Fruit fly (Drosophila melanogaster) whole organism, embryonic: ENCODE results near the gene Caper.

Experiments
- BEAF-32 ChIP-seq: fragments of 200-800 bp; sonication (Bioruptor generic); optimal IDR thresholded peaks from 3 replicates; lab custom pipeline; 2017; ENCODE audit warnings: missing biosample characterization, missing genetic modification characterization, mild to moderate bottlenecking, moderate library complexity, missing genetic modification reagents
- CG10366 ChIP-seq: fragments of 200-800 bp; sonication (Bioruptor generic); IDR thresholded peaks from 2 replicates; pipeline ENCODE4 v1.3.6; 2022; ENCODE audit warnings: missing biosample characterization, missing genetic modification characterization
- CG11085 ChIP-seq: fragments of 200-800 bp; sonication (Bioruptor generic); IDR thresholded peaks from 2 replicates; pipeline ENCODE4 v1.3.6; 2022; ENCODE audit warnings: missing biosample characterization, missing genetic modification characterization
- CG14014 ChIP-seq: fragments of 200-800 bp; sonication (Bioruptor generic); IDR thresholded peaks from 2 replicates; pipeline ENCODE4 v1.3.6; 2022; ENCODE audit warnings: missing biosample characterization, missing genetic modification characterization
- CG16815 ChIP-seq: fragments of 200-800 bp; sonication (Bioruptor generic); optimal IDR thresholded peaks from 3 replicates; lab custom pipeline; 2017; ENCODE audit warnings: missing biosample characterization, mild to moderate bottlenecking, missing genetic modification characterization
- CG17186 ChIP-seq: fragments of 200-800 bp; sonication (Bioruptor generic); optimal IDR thresholded peaks from 3 replicates; lab custom pipeline; 2017; ENCODE audit warnings: missing biosample characterization, missing genetic modification reagents, missing genetic modification characterization
- CG17328 ChIP-seq: fragments of 200-800 bp; sonication (Bioruptor generic); IDR thresholded peaks from 2 replicates; pipeline ENCODE4 v1.3.6; 2022; ENCODE audit warnings: missing biosample characterization, missing genetic modification characterization
- CG17385 ChIP-seq: fragments of 200-800 bp; sonication (Bioruptor generic); optimal IDR thresholded peaks from 3 replicates; lab custom pipeline; 2018; ENCODE audit warnings: missing biosample characterization, mild to moderate bottlenecking, missing genetic modification characterization
- CG17612 ChIP-seq: fragments of 200-800 bp; sonication (Bioruptor generic); IDR thresholded peaks from 2 replicates; pipeline ENCODE4 v1.3.6; 2022; ENCODE audit warnings: missing biosample characterization, missing genetic modification characterization
- CG2678 ChIP-seq: fragments of 200-800 bp; sonication (Bioruptor generic); optimal IDR thresholded peaks from 3 replicates; lab custom pipeline; 2019; ENCODE audit warnings: missing biosample characterization, mild to moderate bottlenecking, missing genetic modification characterization, moderate library complexity
- CG31441 ChIP-seq: fragments of 200-800 bp; sonication (Bioruptor generic); IDR thresholded peaks from 2 replicates; pipeline ENCODE4 v1.3.6; 2022; ENCODE audit warnings: missing biosample characterization, missing genetic modification characterization
- CG32772 ChIP-seq: fragments of 200-800 bp; sonication (Bioruptor generic); IDR thresholded peaks from 2 replicates; pipeline ENCODE4 v1.3.6; 2022; ENCODE audit warnings: missing biosample characterization, missing genetic modification characterization
- CG3847 ChIP-seq: fragments of 200-800 bp; sonication (Bioruptor generic); IDR thresholded peaks from 2 replicates; pipeline ENCODE4 v1.3.6; 2022; ENCODE audit warnings: missing biosample characterization, missing genetic modification characterization
- CG42726 ChIP-seq: fragments of 200-800 bp; sonication (Bioruptor generic); IDR thresholded peaks from 2 replicates; pipeline ENCODE4 v1.3.6; 2022; ENCODE audit warnings: missing biosample characterization, missing genetic modification characterization; ENCODE audit not compliant: partially characterized antibody
- CG4854 ChIP-seq: fragments of 200-800 bp; sonication (Bioruptor generic); optimal IDR thresholded peaks from 2 replicates; lab custom pipeline; 2016; ENCODE audit warnings: missing biosample characterization, missing genetic modification characterization, inconsistent platforms
- CG6813 ChIP-seq: fragments of 200-800 bp; sonication (Bioruptor generic); optimal IDR thresholded peaks from 2 replicates; lab custom pipeline; 2017; ENCODE audit warnings: missing biosample characterization, missing genetic modification characterization, mild to moderate bottlenecking, moderate library complexity, missing genetic modification reagents
- CG7372 ChIP-seq: fragments of 200-800 bp; sonication (Bioruptor generic); IDR thresholded peaks from 2 replicates; pipeline ENCODE4 v1.3.6; 2022; ENCODE audit warnings: missing biosample characterization, missing genetic modification characterization
- CG7786 ChIP-seq: fragments of 200-800 bp; sonication (Bioruptor generic); optimal IDR thresholded peaks from 2 replicates; lab custom pipeline; 2016; ENCODE audit warnings: missing biosample characterization, missing genetic modification characterization
- CG8089 ChIP-seq: fragments of 200-800 bp; sonication (Bioruptor generic); optimal IDR thresholded peaks from 3 replicates; lab custom pipeline; 2016; ENCODE audit warnings: missing biosample characterization, missing genetic modification characterization
- E2f2 ChIP-seq: fragments of 200-800 bp; sonication (Bioruptor generic); IDR thresholded peaks from 2 replicates; pipeline ENCODE4 v1.3.6; 2022; ENCODE audit warnings: missing biosample characterization, missing genetic modification characterization
- Ets97D ChIP-seq: fragments of 200-800 bp; sonication (Bioruptor generic); optimal IDR thresholded peaks from 3 replicates; lab custom pipeline; 2016; ENCODE audit warnings: missing biosample characterization, missing genetic modification characterization
- Hr3 ChIP-seq: fragments of 200-800 bp; sonication (Bioruptor generic); optimal IDR thresholded peaks from 3 replicates; lab custom pipeline; 2016; ENCODE audit warnings: missing biosample characterization, missing genetic modification characterization
- Meics ChIP-seq: fragments of 200-800 bp; sonication (Bioruptor generic); optimal IDR thresholded peaks from 2 replicates; lab custom pipeline; 2017; ENCODE audit warnings: missing biosample characterization, mild to moderate bottlenecking, missing genetic modification characterization
- Myb ChIP-seq: fragments of 200-800 bp; sonication (Bioruptor generic); optimal IDR thresholded peaks from 2 replicates; lab custom pipeline; 2016; ENCODE audit warnings: missing biosample characterization, missing genetic modification characterization
- NC2α ChIP-seq: fragments of 200-800 bp; sonication (Bioruptor generic); optimal IDR thresholded peaks from 2 replicates; lab custom pipeline; 2016; ENCODE audit warnings: missing biosample characterization, missing genetic modification characterization
- Scr ChIP-seq: fragments of 200-800 bp; sonication (Bioruptor generic); IDR thresholded peaks from 2 replicates; pipeline ENCODE4 v1.3.6; 2022; ENCODE audit warnings: missing biosample characterization, missing genetic modification characterization; ENCODE audit not compliant: partially characterized antibody
- Trl ChIP-seq, 3 experiments: fragments of >200 bp in 2 of 3; fragments of 200-800 bp in 1 of 3; sonication (Bioruptor generic) in 1 of 3; optimal IDR thresholded peaks; 2 replicates in 1 of 3; 3 replicates in 2 of 3; lab custom pipeline; 2016 to 2017; ENCODE audit warnings: missing biosample characterization in 1 of 3, missing genetic modification characterization in 1 of 3
- abd-A ChIP-seq: fragments of 200-800 bp; sonication (Bioruptor generic); optimal IDR thresholded peaks from 3 replicates; lab custom pipeline; 2019; ENCODE audit warnings: missing biosample characterization, mild to moderate bottlenecking, missing genetic modification characterization, moderate library complexity
- al ChIP-seq: fragments of 200-800 bp; sonication (Bioruptor generic); IDR thresholded peaks from 2 replicates; pipeline ENCODE4 v1.3.6; 2022; ENCODE audit warnings: missing biosample characterization, missing genetic modification characterization
- ara ChIP-seq: fragments of 200-800 bp; sonication (Bioruptor generic); IDR thresholded peaks from 2 replicates; pipeline ENCODE4 v1.3.6; 2022; ENCODE audit warnings: missing biosample characterization, missing genetic modification characterization
- ash1 ChIP-seq: fragments of 200-800 bp; sonication (Bioruptor generic); optimal IDR thresholded peaks from 2 replicates; lab custom pipeline; 2018; ENCODE audit warnings: missing biosample characterization, mild to moderate bottlenecking, missing genetic modification characterization
- bbx ChIP-seq: fragments of 200-800 bp; sonication (Bioruptor generic); IDR thresholded peaks from 2 replicates; pipeline ENCODE4 v1.3.6; 2022; ENCODE audit warnings: missing biosample characterization, missing genetic modification characterization; ENCODE audit not compliant: partially characterized antibody
- bigmax ChIP-seq: fragments of 200-800 bp; sonication (Bioruptor generic); optimal IDR thresholded peaks from 2 replicates; lab custom pipeline; 2018; ENCODE audit warnings: missing biosample characterization, mild to moderate bottlenecking, missing genetic modification characterization
- cg ChIP-seq: fragments of 200-800 bp; sonication (Bioruptor generic); optimal IDR thresholded peaks from 3 replicates; lab custom pipeline; 2019; ENCODE audit warnings: missing biosample characterization, mild to moderate bottlenecking, missing genetic modification characterization, moderate library complexity
- fd96Cb ChIP-seq: fragments of 200-800 bp; sonication (Bioruptor generic); optimal IDR thresholded peaks from 2 replicates; lab custom pipeline; 2018; ENCODE audit warnings: missing biosample characterization, mild to moderate bottlenecking, missing genetic modification characterization, moderate library complexity
- hth ChIP-seq: fragments of >200 bp; optimal IDR thresholded peaks from 2 replicates; lab custom pipeline; 2017; ENCODE audit warnings: inconsistent platforms
- knrl ChIP-seq: fragments of 200-800 bp; sonication (Bioruptor generic); IDR thresholded peaks from 3 replicates; pipeline ENCODE4 v1.3.6; 2022; ENCODE audit warnings: missing biosample characterization, missing genetic modification characterization; ENCODE audit not compliant: partially characterized antibody
- onecut ChIP-seq: fragments of 200-800 bp; sonication (Bioruptor generic); IDR thresholded peaks from 2 replicates; pipeline ENCODE4 v1.3.6; 2022; ENCODE audit warnings: missing biosample characterization, missing genetic modification characterization
- pros ChIP-seq: fragments of 200-800 bp; sonication (Bioruptor generic); optimal IDR thresholded peaks from 3 replicates; lab custom pipeline; 2019; ENCODE audit warnings: missing biosample characterization, mild to moderate bottlenecking, missing genetic modification characterization, moderate library complexity
- row ChIP-seq: fragments of 200-800 bp; sonication (Bioruptor generic); IDR thresholded peaks from 3 replicates; pipeline ENCODE4 v1.3.6; 2022; ENCODE audit warnings: missing biosample characterization, missing genetic modification characterization
- scrt ChIP-seq: fragments of 200-800 bp; sonication (Bioruptor generic); optimal IDR thresholded peaks from 2 replicates; lab custom pipeline; 2018; ENCODE audit warnings: missing biosample characterization, mild to moderate bottlenecking, missing genetic modification characterization, moderate library complexity
- sens-2 ChIP-seq: fragments of 200-800 bp; sonication (Bioruptor generic); IDR thresholded peaks from 2 replicates; pipeline ENCODE4 v1.3.6; 2022; ENCODE audit warnings: missing biosample characterization, missing genetic modification characterization
- sima ChIP-seq: fragments of 200-800 bp; sonication (Bioruptor generic); optimal IDR thresholded peaks from 2 replicates; lab custom pipeline; 2016; ENCODE audit warnings: missing biosample characterization, missing genetic modification characterization
- sr ChIP-seq: fragments of 200-800 bp; sonication (Bioruptor generic); IDR thresholded peaks from 3 replicates; pipeline ENCODE4 v1.3.6; 2022; ENCODE audit warnings: missing biosample characterization, missing genetic modification characterization
- sug ChIP-seq: fragments of 200-800 bp; optimal IDR thresholded peaks from 2 replicates; lab custom pipeline; 2019; ENCODE audit warnings: missing biosample characterization, mild to moderate bottlenecking, missing genetic modification characterization, moderate library complexity
- tll ChIP-seq, 2 experiments: fragments of 200-800 bp in 1 of 2; fragments of >200 bp in 1 of 2; sonication (Bioruptor generic) in 1 of 2; optimal IDR thresholded peaks; 2 replicates each; lab custom pipeline; 2017 to 2019; ENCODE audit warnings: missing biosample characterization in 2 of 2, missing genetic modification characterization in 2 of 2, mild to moderate bottlenecking in 1 of 2, moderate library complexity in 1 of 2

Gene Caper

DNA sequence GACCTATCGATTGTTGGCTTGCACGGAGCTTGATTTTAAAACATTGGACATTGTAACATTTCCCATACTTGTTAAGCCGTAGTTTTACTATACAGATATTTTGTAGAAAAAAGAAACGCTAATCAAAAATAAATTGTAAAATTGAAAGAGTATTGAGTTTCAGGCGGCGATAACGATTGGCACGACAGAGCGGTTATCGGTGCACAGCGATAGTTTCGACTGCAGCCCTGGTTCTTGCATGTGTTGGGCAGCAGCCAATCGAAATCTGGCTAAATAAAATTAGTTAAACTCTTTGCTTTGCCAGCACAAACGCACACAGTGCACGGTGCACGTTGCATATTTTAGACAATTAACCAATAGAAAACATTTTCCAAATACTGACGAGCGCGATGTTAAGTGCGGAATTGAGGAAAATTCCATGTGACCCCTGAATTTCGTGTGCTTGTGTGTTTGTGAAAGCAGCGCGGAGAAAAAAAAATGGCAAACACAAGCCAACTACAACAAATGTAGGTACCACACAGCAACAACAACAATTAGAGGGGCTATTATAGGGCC, 5.3 kb downstream of the Caper start, which contains the start of gene milt (continued):
- TF ChIP-seq BEAF-32 (peak; percentile 81), Scr (GFP tag; lab: Robert Waterston, UW) (peak; percentile 85), row (GFP tag; lab: Robert Waterston, UW) (peak; percentile 37; the same call in 1 of the 3 replicates), Trl (optimal IDR thresholded peaks at IDR 0.05; lab: Kevin White, UChicago) (no peak), Trl (GFP tag; optimal IDR thresholded peaks at IDR 0.05; lab: Kevin White, UChicago) (no peak), Hr3 (GFP tag; lab: Kevin White, UChicago) (no peak), CG3847 (no peak), E2f2 (GFP tag; lab: Robert Waterston, UW) (peak; percentile 72)

dm6 chr2L:7038404-7039341, 6.2 kb downstream of the Caper start:
- no peak for TF ChIP-seq CG11085 (GFP tag; lab: Robert Waterston, UW)
- peak; percentile 96 for TF ChIP-seq sr (GFP tag; lab: Robert Waterston, UW)
- TF ChIP-seq CG42726 (GFP tag; lab: Robert Waterston, UW), result 0 out of 2 replicates have a peak, but pooled peaks have one; percentile 7
- peak; percentile 94 for TF ChIP-seq cg (GFP tag; lab: Kevin White, UChicago)
- no peak for TF ChIP-seq Ets97D (GFP tag; lab: Kevin White, UChicago)
- TF ChIP-seq CG17328 (GFP tag; lab: Robert Waterston, UW), result no peak
- TF ChIP-seq CG10366 (GFP tag; lab: Robert Waterston, UW), result no peak
- peak; percentile 17 for TF ChIP-seq scrt
- no peak for TF ChIP-seq CG16815 (GFP tag; lab: Kevin White, UChicago)
- no peak for TF ChIP-seq CG17385
- TF ChIP-seq CG17612, result no peak
- TF ChIP-seq onecut (GFP tag; lab: Robert Waterston, UW), result peak; percentile 36
- TF ChIP-seq hth, result no peak
- TF ChIP-seq sima, result no peak
- no peak for TF ChIP-seq al (GFP tag; lab: Robert Waterston, UW)
- no peak for TF ChIP-seq bigmax (GFP tag; lab: Kevin White, UChicago)
- TF ChIP-seq CG7372 (GFP tag; lab: Robert Waterston, UW), result no peak
- no peak for TF ChIP-seq pros (GFP tag; lab: Kevin White, UChicago)
- TF ChIP-seq abd-A (tag; lab: Kevin White, UChicago), result peak; percentile 71
- no peak for TF ChIP-seq CG32772 (GFP tag; lab: Robert Waterston, UW)
- no peak for TF ChIP-seq CG3847
- no peak for TF ChIP-seq sens-2
- TF ChIP-seq tll (GFP tag; optimal IDR thresholded peaks at IDR 0.05; lab: Kevin White, UChicago), result peak in 1 of 2 experiments; percentile 14
- peak; percentile 21 for TF ChIP-seq ash1 (GFP tag; lab: Kevin White, UChicago)
- no peak for TF ChIP-seq CG6813 (GFP tag; lab: Kevin White, UChicago)
- no peak for TF ChIP-seq CG8089 (GFP tag; lab: Kevin White, UChicago)
- no peak for TF ChIP-seq NC2α (GFP tag; lab: Kevin White, UChicago)
- TF ChIP-seq CG17186 (GFP tag; lab: Kevin White, UChicago), result no peak
- TF ChIP-seq knrl, result no peak
- peak; percentile 42 for TF ChIP-seq sug (tag; lab: Kevin White, UChicago)
- no peak for TF ChIP-seq fd96Cb
- no peak for TF ChIP-seq bbx (GFP tag; lab: Robert Waterston, UW)
- TF ChIP-seq ara (GFP tag; lab: Robert Waterston, UW), result no peak
- no peak for TF ChIP-seq CG4854 (GFP tag; lab: Kevin White, UChicago)
- no peak for TF ChIP-seq CG31441 (GFP tag; lab: Robert Waterston, UW)
- no peak for TF ChIP-seq Myb (GFP tag; lab: Kevin White, UChicago)
- TF ChIP-seq CG14014 (GFP tag; lab: Robert Waterston, UW), result no peak
- TF ChIP-seq CG7786 (GFP tag; lab: Kevin White, UChicago), result no peak
- peak; percentile 16 for TF ChIP-seq CG2678 (tag; lab: Kevin White, UChicago)
- no peak for TF ChIP-seq Meics (GFP tag; lab: Kevin White, UChicago)
